Worm (Caenorhabditis elegans) whole organism, midembryonic: ENCODE measurements around the gene W04H10.2.

Experiments
- cog-1 ChIP-seq: sonication (generic microtip); optimal IDR thresholded peaks from 2 replicates; lab custom pipeline; 2016; ENCODE audit warnings: missing genetic modification characterization, missing compliant biosample characterization
- flt-1 ChIP-seq: fragments of 200-800 bp; sonication (Bioruptor generic); IDR thresholded peaks from 2 replicates; pipeline ENCODE4 v1.3.6; 2022; ENCODE audit warnings: missing genetic modification characterization, missing compliant biosample characterization
- tab-1 ChIP-seq: fragments of 200-800 bp; sonication (Bioruptor generic); IDR thresholded peaks from 2 replicates; pipeline ENCODE4 v1.3.6; 2022; ENCODE audit warnings: missing genetic modification characterization, missing compliant biosample characterization
- ztf-23 ChIP-seq: fragments of 200-800 bp; sonication (Bioruptor generic); IDR thresholded peaks from 2 replicates; pipeline ENCODE4 v1.3.6; 2022; ENCODE audit warnings: missing genetic modification reagents, missing genetic modification characterization, missing compliant biosample characterization

ce11 chrII:650321-651005 lies 45.1 kb downstream of the W04H10.2 start, which contains the start of the genes K07E8.7 and frpr-14:
- TF ChIP-seq cog-1 (tag; lab: Kevin White, UChicago) = no peak
- TF ChIP-seq tab-1 (GFP tag; lab: Robert Waterston, UW) = 0 out of 2 replicates have a peak, but pooled peaks have one; percentile 16
- no peak for TF ChIP-seq flt-1 (GFP tag; lab: Robert Waterston, UW)
- TF ChIP-seq ztf-23 (GFP tag; lab: Robert Waterston, UW) = no peak
